Worm (Caenorhabditis elegans) whole organism, L3 larva: ENCODE results near the gene tag-335.
"Not testable (repeated sequence)": the region's sequence is repeated elsewhere in the genome, so short reads cannot be mapped to it uniquely, and the experiment has no call there.

Experiments
- R02D3.7 ChIP-seq: fragments of 150-350 bp; optimal IDR thresholded peaks from 2 replicates; lab custom pipeline; 2014; ENCODE audit warnings: missing biosample characterization, missing genetic modification characterization
- ZK546.5 ChIP-seq: sonication (generic microtip); optimal IDR thresholded peaks from 2 replicates; lab custom pipeline; 2017; ENCODE audit warnings: missing biosample characterization, missing genetic modification characterization
- aly-2 ChIP-seq: fragments of 150-350 bp; optimal IDR thresholded peaks from 2 replicates; lab custom pipeline; 2014; ENCODE audit warnings: missing biosample characterization, missing genetic modification characterization
- ama-1 ChIP-seq: fragments of 150-350 bp; optimal IDR thresholded peaks from 2 replicates; lab custom pipeline; 2018
- ceh-16 ChIP-seq: sonication (generic microtip); optimal IDR thresholded peaks from 2 replicates; lab custom pipeline; 2017; ENCODE audit warnings: missing biosample characterization, missing genetic modification characterization
- ceh-28 ChIP-seq: fragments of 150-350 bp; optimal IDR thresholded peaks from 2 replicates; lab custom pipeline; 2014; ENCODE audit warnings: missing biosample characterization, missing genetic modification reagents, missing genetic modification characterization
- ceh-82 ChIP-seq: fragments of 150-350 bp; optimal IDR thresholded peaks from 2 replicates; lab custom pipeline; 2014; ENCODE audit warnings: missing biosample characterization, missing genetic modification characterization
- ceh-9 ChIP-seq: sonication (generic microtip); optimal IDR thresholded peaks from 2 replicates; lab custom pipeline; 2018; ENCODE audit warnings: missing biosample characterization, missing genetic modification characterization
- daf-12 ChIP-seq: fragments of 150-350 bp; optimal IDR thresholded peaks from 2 replicates; lab custom pipeline; 2014; ENCODE audit warnings: missing biosample characterization, missing genetic modification reagents, missing genetic modification characterization
- elt-2 ChIP-seq: sonication (generic microtip); optimal IDR thresholded peaks from 2 replicates; lab custom pipeline; 2016; ENCODE audit warnings: missing genetic modification reagents, mild to moderate bottlenecking, missing genetic modification characterization, missing compliant biosample characterization
- elt-3 ChIP-seq, 3 experiments: fragments of 150-350 bp in 1 of 3; sonication (generic microtip) in 2 of 3; optimal IDR thresholded peaks; 2 replicates in 2 of 3; 4 replicates in 1 of 3; lab custom pipeline; 2014 to 2017; ENCODE audit warnings: missing biosample characterization in 3 of 3, missing genetic modification characterization in 3 of 3
- eor-1 ChIP-seq, 2 experiments: fragments of 150-350 bp; optimal IDR thresholded peaks; 2 replicates each; lab custom pipeline; 2014 to 2018; ENCODE audit warnings: missing biosample characterization in 2 of 2, missing genetic modification characterization in 2 of 2
- fkh-2 ChIP-seq: fragments of 150-350 bp; optimal IDR thresholded peaks from 2 replicates; lab custom pipeline; 2014; ENCODE audit warnings: missing biosample characterization, missing genetic modification reagents, missing genetic modification characterization
- fos-1 ChIP-seq: fragments of 150-350 bp; optimal IDR thresholded peaks from 2 replicates; lab custom pipeline; 2014; ENCODE audit warnings: missing biosample characterization, missing genetic modification characterization
- lin-15B ChIP-seq: fragments of 150-350 bp; optimal IDR thresholded peaks from 2 replicates; lab custom pipeline; 2014; ENCODE audit warnings: missing biosample characterization, missing genetic modification characterization
- lin-39 ChIP-seq: fragments of 150-350 bp; optimal IDR thresholded peaks from 2 replicates; lab custom pipeline; 2018; ENCODE audit warnings: missing biosample characterization, missing genetic modification reagents, missing genetic modification characterization
- lsy-12 ChIP-seq: sonication (generic microtip); optimal IDR thresholded peaks from 2 replicates; lab custom pipeline; 2016; ENCODE audit warnings: mild to moderate bottlenecking, missing genetic modification characterization, missing compliant biosample characterization
- nfya-1 ChIP-seq: sonication (generic microtip); optimal IDR thresholded peaks from 2 replicates; lab custom pipeline; 2017; ENCODE audit warnings: missing genetic modification characterization, mild to moderate bottlenecking, missing compliant biosample characterization, antibody characterized with exemption, moderate library complexity; ENCODE audit not compliant: insufficient read depth
- nhr-11 ChIP-seq: fragments of 150-350 bp; optimal IDR thresholded peaks from 2 replicates; lab custom pipeline; 2014; ENCODE audit warnings: missing biosample characterization, missing genetic modification characterization
- nhr-12 ChIP-seq: fragments of 150-350 bp; optimal IDR thresholded peaks from 2 replicates; lab custom pipeline; 2014; ENCODE audit warnings: missing biosample characterization, missing genetic modification characterization
- nhr-23 ChIP-seq: fragments of 150-350 bp; optimal IDR thresholded peaks from 2 replicates; lab custom pipeline; 2014; ENCODE audit warnings: missing biosample characterization, missing genetic modification reagents, missing genetic modification characterization
- nhr-237 ChIP-seq: fragments of 150-350 bp; optimal IDR thresholded peaks from 2 replicates; lab custom pipeline; 2014; ENCODE audit warnings: missing biosample characterization, missing genetic modification characterization
- nhr-25 ChIP-seq: sonication (generic microtip); optimal IDR thresholded peaks from 2 replicates; lab custom pipeline; 2017; ENCODE audit warnings: missing biosample characterization, missing genetic modification characterization
- nhr-28 ChIP-seq: fragments of 150-350 bp; optimal IDR thresholded peaks from 2 replicates; lab custom pipeline; 2014; ENCODE audit warnings: missing biosample characterization, missing genetic modification characterization
- nhr-43 ChIP-seq: sonication (generic microtip); optimal IDR thresholded peaks from 2 replicates; lab custom pipeline; 2016; ENCODE audit warnings: mild to moderate bottlenecking, missing genetic modification characterization, missing compliant biosample characterization; ENCODE audit not compliant: poor library complexity, severe bottlenecking
- nhr-67 ChIP-seq: fragments of 150-350 bp; optimal IDR thresholded peaks from 2 replicates; lab custom pipeline; 2014; ENCODE audit warnings: missing biosample characterization, missing genetic modification characterization
- nhr-77 ChIP-seq: fragments of 150-350 bp; optimal IDR thresholded peaks from 2 replicates; lab custom pipeline; 2014; ENCODE audit warnings: missing biosample characterization, missing genetic modification characterization
- pha-4 ChIP-seq: fragments of 150-350 bp; optimal IDR thresholded peaks from 2 replicates; lab custom pipeline; 2014; ENCODE audit warnings: missing biosample characterization, missing genetic modification reagents, missing genetic modification characterization
- pqm-1 ChIP-seq: fragments of 150-350 bp; optimal IDR thresholded peaks from 2 replicates; lab custom pipeline; 2017; ENCODE audit warnings: missing biosample characterization, missing genetic modification characterization, inconsistent platforms
- sea-2 ChIP-seq: fragments of 150-350 bp; sonication (generic microtip); optimal IDR thresholded peaks from 4 replicates; lab custom pipeline; 2014; ENCODE audit warnings: missing biosample characterization, missing genetic modification reagents, missing genetic modification characterization
- skn-1 ChIP-seq: fragments of 150-350 bp; optimal IDR thresholded peaks from 2 replicates; lab custom pipeline; 2014; ENCODE audit warnings: missing biosample characterization, missing genetic modification characterization
- snpc-4 ChIP-seq: fragments of 150-350 bp; optimal IDR thresholded peaks from 2 replicates; lab custom pipeline; 2014; ENCODE audit warnings: missing biosample characterization, missing genetic modification characterization
- tbx-2 ChIP-seq: sonication (generic microtip); optimal IDR thresholded peaks from 2 replicates; lab custom pipeline; 2016; ENCODE audit warnings: mild to moderate bottlenecking, missing genetic modification characterization, missing compliant biosample characterization
- unc-39 ChIP-seq: sonication (generic microtip); optimal IDR thresholded peaks from 4 replicates; lab custom pipeline; 2017; ENCODE audit warnings: missing biosample characterization, missing genetic modification characterization
- unc-62 ChIP-seq: fragments of 150-350 bp; sonication (generic microtip); optimal IDR thresholded peaks from 4 replicates; lab custom pipeline; 2014; ENCODE audit warnings: missing biosample characterization, missing genetic modification reagents, missing genetic modification characterization
- zag-1 ChIP-seq: fragments of 150-350 bp; optimal IDR thresholded peaks from 2 replicates; lab custom pipeline; 2014; ENCODE audit warnings: missing biosample characterization, missing genetic modification characterization
- ztf-11 ChIP-seq: fragments of 150-350 bp; optimal IDR thresholded peaks from 2 replicates; lab custom pipeline; 2014; ENCODE audit warnings: missing biosample characterization, missing genetic modification characterization
- ztf-4 ChIP-seq: fragments of 150-350 bp; optimal IDR thresholded peaks from 2 replicates; lab custom pipeline; 2014; ENCODE audit warnings: missing biosample characterization, missing genetic modification characterization

tag-335 gene

DNA sequence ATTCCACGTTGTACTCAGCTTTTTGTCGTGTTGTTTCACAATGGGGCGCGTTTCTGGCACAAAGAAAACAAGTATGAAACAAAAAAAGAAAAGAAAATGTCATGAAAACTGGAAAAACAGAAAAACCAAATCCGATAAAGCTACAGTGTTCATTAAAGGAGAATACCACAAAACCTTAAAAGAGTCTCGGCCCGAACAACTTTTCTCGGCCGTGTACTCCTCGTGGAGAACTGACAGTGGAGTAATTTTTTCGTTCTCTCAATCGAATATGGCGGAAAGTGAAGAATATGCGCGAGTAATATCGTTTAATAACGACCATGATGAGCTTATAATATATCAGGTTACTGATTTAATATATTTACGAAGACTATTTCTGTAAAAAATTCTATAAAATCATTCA lies at the start of gene tag-335, which contains the start of gene vkmt-1:
TSS of gene tag-335 (minus strand) at position 88 of the 400 bp plus-strand sequence.
TSS of gene vkmt-1 (plus strand) at position 219 of the 400 bp plus-strand sequence.
- TF ChIP-seq lin-39 (tag; lab: Kevin White, UChicago) (no peak), nhr-23 (peak; percentile 1), nhr-11 (no peak), lsy-12 (tag; lab: Kevin White, UChicago) (no peak), ZK546.5 (no peak), nfya-1 (tag; lab: Kevin White, UChicago) (peak; percentile 35), aly-2 (tag; lab: Kevin White, UChicago) (no peak), nhr-77 (no peak), nhr-43 (tag; lab: Kevin White, UChicago) (peak; percentile 28), pqm-1 (tag; lab: Kevin White, UChicago) (no peak), nhr-237 (tag; lab: Kevin White, UChicago) (no peak), lin-15B (tag; lab: Kevin White, UChicago) (peak; percentile 44), eor-1 (tag; optimal IDR thresholded peaks at IDR 0.05; lab: Kevin White, UChicago) (no peak), ceh-82 (tag; lab: Kevin White, UChicago) (no peak)

DNA sequence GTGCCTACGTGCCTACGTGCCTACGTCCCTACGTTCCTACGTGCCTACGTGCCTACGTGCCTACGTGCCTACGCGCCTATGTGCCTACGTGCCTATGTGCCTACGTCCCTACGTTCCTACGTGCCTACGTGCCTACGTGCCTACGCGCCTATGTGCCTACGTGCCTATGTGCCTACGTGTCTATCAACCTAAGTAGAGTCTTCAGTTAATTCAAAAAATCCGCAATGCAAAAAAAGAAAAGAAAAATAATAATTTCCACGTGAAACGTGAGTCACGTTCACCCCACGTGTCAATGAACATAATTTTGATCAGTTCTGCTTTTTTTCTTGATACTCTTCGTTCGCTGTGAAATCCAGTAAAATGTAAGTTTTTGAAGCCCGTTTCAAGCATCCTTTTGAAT lies 48.5 kb upstream of the tag-335 start, which contains the start of gene F19B6.3:
TSS of gene F19B6.3 (plus strand) at position 301 of the 400 bp plus-strand sequence.
- TF ChIP-seq nhr-67, ceh-9, lin-15B (tag; lab: Kevin White, UChicago): not testable (repeated sequence)

ce11 chrIV:12311597-12311996 lies 33.2 kb upstream of the tag-335 start, which contains the start of gene oac-58:
oac-58 (minus strand) TSS chrIV:12311697.
- TF ChIP-seq aly-2 (tag; lab: Kevin White, UChicago) (no peak), elt-3 (tag; optimal IDR thresholded peaks at IDR 0.05; lab: Kevin White, UChicago) (no peak), nhr-43 (tag; lab: Kevin White, UChicago) (no peak), ceh-16 (tag; lab: Kevin White, UChicago) (no peak), nhr-237 (tag; lab: Kevin White, UChicago) (no peak), ceh-28 (tag; lab: Kevin White, UChicago) (no peak), nfya-1 (tag; lab: Kevin White, UChicago) (no peak), nhr-67 (tag; lab: Kevin White, UChicago) (no peak), daf-12 (no peak), zag-1 (no peak), lsy-12 (tag; lab: Kevin White, UChicago) (no peak), ZK546.5 (no peak)

- no peak for TF ChIP-seq nhr-28 (tag; lab: Kevin White, UChicago)
- no peak for TF ChIP-seq snpc-4
- no peak for TF ChIP-seq ZK546.5
- TF ChIP-seq R02D3.7 (tag; lab: Kevin White, UChicago), result no peak
- no peak for TF ChIP-seq ztf-11 (tag; lab: Kevin White, UChicago)
- TF ChIP-seq pqm-1 (tag; lab: Kevin White, UChicago), result no peak
- TF ChIP-seq nhr-23, result no peak
- TF ChIP-seq skn-1 (tag; lab: Kevin White, UChicago), result no peak
- no peak for TF ChIP-seq ceh-28 (tag; lab: Kevin White, UChicago)
- TF ChIP-seq tbx-2 (tag; lab: Kevin White, UChicago), result no peak
- TF ChIP-seq lin-39 (tag; lab: Kevin White, UChicago), result no peak
- no peak for TF ChIP-seq fkh-2 (tag; lab: Kevin White, UChicago)
- no peak for TF ChIP-seq lsy-12 (tag; lab: Kevin White, UChicago)
- TF ChIP-seq ceh-9 (tag; lab: Kevin White, UChicago), result no peak
- TF ChIP-seq unc-39 (tag; lab: Kevin White, UChicago), result no peak
- no peak for TF ChIP-seq unc-62 (GFP tag; lab: Kevin White, UChicago)
- TF ChIP-seq fos-1 (tag; lab: Kevin White, UChicago), result no peak
- no peak for TF ChIP-seq nhr-77
- TF ChIP-seq nfya-1 (tag; lab: Kevin White, UChicago), result no peak
- no peak for TF ChIP-seq ceh-16 (tag; lab: Kevin White, UChicago)
Observed at ce11 chrIV:12307720-12308119, 29.3 kb upstream of the tag-335 start, which contains the start of gene oac-57. oac-57 (minus strand) TSS chrIV:12307820.

DNA sequence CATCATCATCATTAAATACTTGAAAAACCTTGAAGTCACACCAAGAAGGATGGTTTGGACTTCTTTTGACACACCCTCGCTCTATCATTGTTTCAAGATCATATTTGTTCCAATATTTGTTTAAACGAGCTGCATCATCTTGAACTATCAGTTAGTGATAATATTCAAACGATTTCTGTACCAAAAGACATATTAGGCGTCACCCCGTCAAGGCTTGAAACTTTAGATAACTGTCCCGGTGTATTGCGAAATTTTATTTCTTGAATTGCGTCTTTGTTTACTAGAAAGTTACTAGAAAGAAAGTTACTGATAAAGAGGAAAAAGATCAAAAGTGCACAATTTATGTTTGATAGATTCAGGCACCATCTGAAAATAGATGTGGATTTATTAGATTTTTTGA lies 27.6 kb upstream of the tag-335 start:
- no peak for TF ChIP-seq nhr-28 (tag; lab: Kevin White, UChicago)
- TF ChIP-seq pqm-1 (tag; lab: Kevin White, UChicago), result peak; percentile 78
- peak; percentile 73 for TF ChIP-seq pha-4 (tag; lab: Kevin White, UChicago)
- TF ChIP-seq sea-2, result no peak
- no peak for TF ChIP-seq nhr-25 (tag; lab: Kevin White, UChicago)
- no peak for TF ChIP-seq ceh-82 (tag; lab: Kevin White, UChicago)
- TF ChIP-seq zag-1, result no peak
- no peak for TF ChIP-seq nhr-77
- TF ChIP-seq ztf-11 (tag; lab: Kevin White, UChicago), result no peak
- TF ChIP-seq skn-1 (tag; lab: Kevin White, UChicago), result peak; percentile 1
- peak; percentile 87 for TF ChIP-seq elt-2 (tag; lab: Kevin White, UChicago)
- no peak for TF ChIP-seq elt-3 (tag; optimal IDR thresholded peaks at IDR 0.05; lab: Kevin White, UChicago)
- no peak for TF ChIP-seq ztf-4 (tag; lab: Kevin White, UChicago)
- TF ChIP-seq ama-1 (lab: Kevin White, UChicago), result no peak
- TF ChIP-seq nhr-12 (tag; lab: Kevin White, UChicago), result no peak
- no peak for TF ChIP-seq nhr-43 (tag; lab: Kevin White, UChicago)
- no peak for TF ChIP-seq tbx-2 (tag; lab: Kevin White, UChicago)
